Fruit fly (Drosophila melanogaster): ENCODE measurements around the gene CG3323.
A peak's percentile ranks its signal among the peaks of the same experiment; 100 is the strongest.

CG3323 gene

dm6 chrX:5308963-5309362 is 3.5 kb upstream of the CG3323 start, which contains the start of the genes Cdk7 and snf (continued):
- TF ChIP-seq CG34376 (GFP tag; optimal IDR thresholded peaks at IDR 0.05) (no peak), CG3163 (GFP tag; optimal IDR thresholded peaks at IDR 0.05) (peak; percentile 38), E2f1 (GFP tag; IDR thresholded peaks at IDR 0.05) (no peak), CG17612 (GFP tag; IDR thresholded peaks at IDR 0.05) (no peak), CG13287 (GFP tag; IDR thresholded peaks at IDR 0.05; ENCODE audit: partially characterized antibody) (peak; percentile 88), ap (GFP tag; IDR thresholded peaks at IDR 0.05) (no peak), CG8089 (GFP tag; optimal IDR thresholded peaks at IDR 0.05) (no peak), NK7.1 (GFP tag; optimal IDR thresholded peaks at IDR 0.05) (no peak), Hr51 (GFP tag; optimal IDR thresholded peaks at IDR 0.05) (peak in 1 of 2 experiments; percentile 25), ems (GFP tag; optimal IDR thresholded peaks at IDR 0.05) (peak; percentile 22), E2f2 (GFP tag; IDR thresholded peaks at IDR 0.05) (peak; percentile 77), sug (tag; optimal IDR thresholded peaks at IDR 0.05) (no peak), CG2120 (GFP tag; optimal IDR thresholded peaks at IDR 0.05) (peak; percentile 63), CG7928 (GFP tag; optimal IDR thresholded peaks at IDR 0.05) (no peak), ac (GFP tag; optimal IDR thresholded peaks at IDR 0.05) (no peak), tgo (GFP tag; IDR thresholded peaks at IDR 0.05) (no peak), CG9817 (tag; optimal IDR thresholded peaks at IDR 0.05) (peak; percentile 5), CG12071 (GFP tag; optimal IDR thresholded peaks at IDR 0.05) (no peak), z (GFP tag; IDR thresholded peaks at IDR 0.05) (no peak), CHES-1-like (GFP tag; optimal IDR thresholded peaks at IDR 0.05) (peak; percentile 56), CG7987 (GFP tag; optimal IDR thresholded peaks at IDR 0.05) (no peak), lilli (GFP tag; optimal IDR thresholded peaks at IDR 0.05) (peak; percentile 71), Dip3 (GFP tag; optimal IDR thresholded peaks at IDR 0.05) (peak; percentile 63), CG14050 (GFP tag; IDR thresholded peaks at IDR 0.05) (no peak), CG10274 (GFP tag; optimal IDR thresholded peaks at IDR 0.05) (no peak)

dm6 chrX:5307317-5307716 is 1.8 kb upstream of the CG3323 start, which contains the start of gene CG17764:
TSS of gene CG17764 (minus strand) at chrX:5307417.
- TF ChIP-seq Usf (GFP tag; optimal IDR thresholded peaks at IDR 0.05) (no peak), CG17361 (GFP tag; IDR thresholded peaks at IDR 0.05) (no peak), jing (GFP tag; optimal IDR thresholded peaks at IDR 0.05) (no peak), CG9609 (GFP tag; optimal IDR thresholded peaks at IDR 0.05) (no peak)

- TF ChIP-seq NFAT (GFP tag; IDR thresholded peaks at IDR 0.05) (no peak), stwl (tag; optimal IDR thresholded peaks at IDR 0.05) (peak; percentile 9), Dad (GFP tag; optimal IDR thresholded peaks at IDR 0.05) (no peak), bsh (GFP tag; optimal IDR thresholded peaks at IDR 0.05) (peak in 1 of 2 experiments; percentile 26), Rx (GFP tag; IDR thresholded peaks at IDR 0.05) (no peak), nom (GFP tag; optimal IDR thresholded peaks at IDR 0.05) (peak; percentile 60), mld (GFP tag; IDR thresholded peaks at IDR 0.05; ENCODE audit: partially characterized antibody) (no peak), CG7963 (GFP tag; IDR thresholded peaks at IDR 0.05; ENCODE audit: partially characterized antibody) (0 out of 3 replicates have a peak, but pooled peaks have one; percentile 23), PHDP (tag; optimal IDR thresholded peaks at IDR 0.05) (no peak), CoRest (tag; optimal IDR thresholded peaks at IDR 0.05) (no peak), CG11695 (GFP tag; IDR thresholded peaks at IDR 0.05) (no peak), klu (GFP tag; IDR thresholded peaks at IDR 0.05) (no peak), tll (GFP tag; optimal IDR thresholded peaks at IDR 0.05) (no peak), CG2889 (GFP tag; IDR thresholded peaks at IDR 0.05) (no peak), hkb (optimal IDR thresholded peaks at IDR 0.05) (no peak), hkb (GFP tag; IDR thresholded peaks at IDR 0.05) (no peak), CG8089 (GFP tag; optimal IDR thresholded peaks at IDR 0.05) (no peak), ara (GFP tag; IDR thresholded peaks at IDR 0.05) (no peak), sens (GFP tag) (peak; percentile 35), CG17186 (GFP tag; optimal IDR thresholded peaks at IDR 0.05) (no peak)
Observed at dm6 chrX:5300623-5301283, 4.7 kb downstream of the CG3323 start.
